Fruit fly (Drosophila melanogaster): ENCODE data around the gene mthl12.

- TF ChIP-seq fd96Ca (GFP tag; IDR thresholded peaks at IDR 0.05), result no peak
- no peak for TF ChIP-seq Snoo (tag; optimal IDR thresholded peaks at IDR 0.05)
- TF ChIP-seq CG4496 (GFP tag; IDR thresholded peaks at IDR 0.05), result no peak
- TF ChIP-seq CG10348 (GFP tag; IDR thresholded peaks at IDR 0.05), result no peak
- TF ChIP-seq gl (tag; optimal IDR thresholded peaks at IDR 0.05), result no peak
These were observed 37.0 kb downstream of the mthl12 start for dm6 chr3R:13390490-13390889.
